Worm (Caenorhabditis elegans) whole organism, late embryonic: ENCODE data around the gene affl-2.

ENCODE experiments used
- C08G9.2 ChIP-seq: sonication (generic microtip); optimal IDR thresholded peaks from 2 replicates; lab custom pipeline; 2016; ENCODE audit warnings: mild to moderate bottlenecking, missing genetic modification characterization, moderate library complexity, missing compliant biosample characterization
- T23F11.4 ChIP-seq: fragments of 200-800 bp; sonication (Bioruptor generic); optimal IDR thresholded peaks from 2 replicates; lab custom pipeline; 2018; ENCODE audit warnings: mild to moderate bottlenecking, missing genetic modification characterization, missing compliant biosample characterization
- Y22D7AL.16 ChIP-seq: sonication (generic microtip); optimal IDR thresholded peaks from 2 replicates; lab custom pipeline; 2016; ENCODE audit warnings: missing genetic modification characterization, missing compliant biosample characterization
- ceh-14 ChIP-seq: sonication (generic microtip); optimal IDR thresholded peaks from 2 replicates; lab custom pipeline; 2016; ENCODE audit warnings: missing genotype, missing genetic modification characterization, missing compliant biosample characterization
- ceh-18 ChIP-seq: sonication (generic microtip); optimal IDR thresholded peaks from 2 replicates; lab custom pipeline; 2016; ENCODE audit warnings: missing genetic modification characterization, missing compliant biosample characterization
- ceh-30 ChIP-seq: fragments of 150-350 bp; optimal IDR thresholded peaks from 2 replicates; lab custom pipeline; 2014; ENCODE audit warnings: missing biosample characterization, missing genetic modification characterization
- ceh-31 ChIP-seq: sonication (generic microtip); optimal IDR thresholded peaks from 2 replicates; lab custom pipeline; 2016; ENCODE audit warnings: missing genetic modification characterization, missing compliant biosample characterization
- ceh-34 ChIP-seq: sonication (generic microtip); optimal IDR thresholded peaks from 2 replicates; lab custom pipeline; 2016; ENCODE audit warnings: mild to moderate bottlenecking, missing genetic modification characterization, missing compliant biosample characterization
- dmd-4 ChIP-seq: sonication (generic microtip); optimal IDR thresholded peaks from 2 replicates; lab custom pipeline; 2016; ENCODE audit warnings: borderline replicate concordance, missing genetic modification characterization, missing compliant biosample characterization
- dve-1 ChIP-seq: sonication (generic microtip); optimal IDR thresholded peaks from 2 replicates; lab custom pipeline; 2017; ENCODE audit warnings: antibody characterized with exemption, mild to moderate bottlenecking, missing genetic modification characterization, missing compliant biosample characterization
- elt-2 ChIP-seq: sonication (generic microtip); optimal IDR thresholded peaks from 2 replicates; lab custom pipeline; 2016; ENCODE audit warnings: missing genetic modification reagents, missing genetic modification characterization, missing compliant biosample characterization
- fax-1 ChIP-seq: sonication (generic microtip); optimal IDR thresholded peaks from 2 replicates; lab custom pipeline; 2016; ENCODE audit warnings: missing genotype, missing genetic modification characterization, missing compliant biosample characterization
- hlh-13 ChIP-seq: fragments of 200-800 bp; sonication (Bioruptor generic); optimal IDR thresholded peaks from 2 replicates; lab custom pipeline; 2018; ENCODE audit warnings: mild to moderate bottlenecking, missing genetic modification characterization, missing compliant biosample characterization
- hlh-15 ChIP-seq: sonication (generic microtip); optimal IDR thresholded peaks from 2 replicates; lab custom pipeline; 2016; ENCODE audit warnings: missing genetic modification characterization, missing compliant biosample characterization
- hlh-30 ChIP-seq: sonication (generic microtip); optimal IDR thresholded peaks from 2 replicates; lab custom pipeline; 2017; ENCODE audit warnings: antibody characterized with exemption, missing genetic modification characterization, missing compliant biosample characterization; ENCODE audit not compliant: insufficient read depth
- hlh-8 ChIP-seq: sonication (generic microtip); optimal IDR thresholded peaks from 2 replicates; lab custom pipeline; 2016; ENCODE audit warnings: missing genotype, missing genetic modification characterization, missing compliant biosample characterization
- lim-6 ChIP-seq: sonication (generic microtip); optimal IDR thresholded peaks from 2 replicates; lab custom pipeline; 2016; ENCODE audit warnings: missing genetic modification characterization, missing compliant biosample characterization
- lin-11 ChIP-seq: fragments of 200-800 bp; sonication (Bioruptor generic); optimal IDR thresholded peaks from 2 replicates; lab custom pipeline; 2018; ENCODE audit warnings: mild to moderate bottlenecking, missing genetic modification characterization, missing compliant biosample characterization
- madf-2 ChIP-seq: sonication (generic microtip); optimal IDR thresholded peaks from 2 replicates; lab custom pipeline; 2017; ENCODE audit warnings: missing genetic modification characterization, missing compliant biosample characterization
- nhr-11 ChIP-seq: fragments of 150-350 bp; optimal IDR thresholded peaks from 2 replicates; lab custom pipeline; 2014; ENCODE audit warnings: missing biosample characterization, missing genetic modification characterization
- nhr-232 ChIP-seq: sonication (generic microtip); optimal IDR thresholded peaks from 2 replicates; lab custom pipeline; 2016; ENCODE audit warnings: missing genetic modification characterization, missing compliant biosample characterization
- pat-9 ChIP-seq: fragments of 200-800 bp; sonication (Bioruptor generic); optimal IDR thresholded peaks from 2 replicates; lab custom pipeline; 2018; ENCODE audit warnings: mild to moderate bottlenecking, missing genetic modification characterization, moderate library complexity, missing compliant biosample characterization
- pax-1 ChIP-seq: fragments of 150-350 bp; optimal IDR thresholded peaks from 2 replicates; lab custom pipeline; 2014; ENCODE audit warnings: missing biosample characterization, missing genetic modification characterization
- pha-2 ChIP-seq: sonication (generic microtip); optimal IDR thresholded peaks from 2 replicates; lab custom pipeline; 2017; ENCODE audit warnings: mild to moderate bottlenecking, missing genetic modification characterization, missing compliant biosample characterization
- pha-4 ChIP-seq: fragments of 150-350 bp; optimal IDR thresholded peaks from 2 replicates; lab custom pipeline; 2018; ENCODE audit warnings: missing biosample characterization, missing genetic modification reagents, missing genetic modification characterization
- pqm-1 ChIP-seq: sonication (generic microtip); optimal IDR thresholded peaks from 2 replicates; lab custom pipeline; 2016; ENCODE audit warnings: missing genetic modification characterization, missing compliant biosample characterization
- pros-1 ChIP-seq: fragments of 150-350 bp; optimal IDR thresholded peaks from 2 replicates; lab custom pipeline; 2014; ENCODE audit warnings: missing biosample characterization, missing genetic modification reagents, missing genetic modification characterization
- rnt-1 ChIP-seq: sonication (generic microtip); optimal IDR thresholded peaks from 2 replicates; lab custom pipeline; 2016; ENCODE audit warnings: missing genetic modification characterization, missing compliant biosample characterization
- tbx-2 ChIP-seq: sonication (generic microtip); optimal IDR thresholded peaks from 2 replicates; lab custom pipeline; 2016; ENCODE audit warnings: missing genetic modification characterization, missing compliant biosample characterization
- unc-42 ChIP-seq: sonication (generic microtip); optimal IDR thresholded peaks from 2 replicates; lab custom pipeline; 2016; ENCODE audit warnings: missing genotype, missing genetic modification characterization, missing compliant biosample characterization
- ztf-16 ChIP-seq: sonication (generic microtip); optimal IDR thresholded peaks from 2 replicates; lab custom pipeline; 2017; ENCODE audit warnings: missing genetic modification characterization, missing compliant biosample characterization

The affl-2 gene

ce11 chrIII:446860-447259 lies 12.2 kb downstream of the affl-2 start:
- TF ChIP-seq ceh-31 (tag; lab: Kevin White, UChicago) (no peak), pat-9 (tag; lab: Kevin White, UChicago) (no peak), hlh-30 (tag; lab: Kevin White, UChicago) (no peak), Y22D7AL.16 (tag; lab: Kevin White, UChicago) (no peak), tbx-2 (tag; lab: Kevin White, UChicago) (no peak), pros-1 (tag; lab: Kevin White, UChicago) (no peak), ceh-34 (tag; lab: Kevin White, UChicago) (no peak), ceh-18 (tag; lab: Kevin White, UChicago) (no peak), dve-1 (tag; lab: Kevin White, UChicago) (no peak)

ce11 chrIII:455793-456192 lies 21.1 kb downstream of the affl-2 start:
- TF ChIP-seq hlh-15 (tag; lab: Kevin White, UChicago): no peak
- no peak for TF ChIP-seq hlh-13 (GFP tag; lab: Kevin White, UChicago)
- TF ChIP-seq dmd-4: no peak
- TF ChIP-seq C08G9.2: no peak
- TF ChIP-seq ceh-31 (tag; lab: Kevin White, UChicago): no peak
- TF ChIP-seq lin-11 (tag; lab: Kevin White, UChicago): no peak
- TF ChIP-seq tbx-2 (tag; lab: Kevin White, UChicago): no peak
- no peak for TF ChIP-seq elt-2 (tag; lab: Kevin White, UChicago)

ce11 chrIII:463711-464110 lies 29.0 kb downstream of the affl-2 start, which contains the start of gene Y55B1BR.6:
TSS of gene Y55B1BR.6 (minus strand) at chrIII:463811.
- TF ChIP-seq hlh-8 (tag; lab: Kevin White, UChicago): no peak
- no peak for TF ChIP-seq ceh-30 (tag; lab: Kevin White, UChicago)
- TF ChIP-seq lim-6 (tag; lab: Kevin White, UChicago): no peak
- no peak for TF ChIP-seq dmd-4
- no peak for TF ChIP-seq tbx-2 (tag; lab: Kevin White, UChicago)
- TF ChIP-seq T23F11.4 (GFP tag; lab: Kevin White, UChicago): no peak
- no peak for TF ChIP-seq pax-1
- no peak for TF ChIP-seq ceh-18 (tag; lab: Kevin White, UChicago)
- TF ChIP-seq pat-9 (tag; lab: Kevin White, UChicago): no peak
- no peak for TF ChIP-seq ceh-14 (tag; lab: Kevin White, UChicago)
- TF ChIP-seq rnt-1 (tag; lab: Kevin White, UChicago): no peak
- no peak for TF ChIP-seq C08G9.2
- no peak for TF ChIP-seq fax-1 (tag; lab: Kevin White, UChicago)
- no peak for TF ChIP-seq nhr-232 (tag; lab: Kevin White, UChicago)
- TF ChIP-seq pha-2 (tag; lab: Kevin White, UChicago): no peak
- TF ChIP-seq nhr-11 (tag; lab: Kevin White, UChicago): no peak

ce11 chrIII:471644-472401 lies 37.1 kb downstream of the affl-2 start, which contains the start of the genes magu-1 and nemp-1:
TSS of gene magu-1 (minus strand) at chrIII:471702.
TSS of gene nemp-1 (plus strand) at chrIII:472317.
- TF ChIP-seq unc-42 (tag; lab: Kevin White, UChicago) (peak; percentile 9), hlh-8 (tag; lab: Kevin White, UChicago) (no peak)

- no peak for TF ChIP-seq unc-42 (tag; lab: Kevin White, UChicago)
- no peak for TF ChIP-seq tbx-2 (tag; lab: Kevin White, UChicago)
- TF ChIP-seq hlh-15 (tag; lab: Kevin White, UChicago): no peak
- no peak for TF ChIP-seq ztf-16
- TF ChIP-seq madf-2 (tag; lab: Kevin White, UChicago): no peak
- no peak for TF ChIP-seq pha-4
- no peak for TF ChIP-seq dmd-4
- TF ChIP-seq lim-6 (tag; lab: Kevin White, UChicago): no peak
- TF ChIP-seq pha-2 (tag; lab: Kevin White, UChicago): no peak
- no peak for TF ChIP-seq dve-1 (tag; lab: Kevin White, UChicago)
- no peak for TF ChIP-seq hlh-30 (tag; lab: Kevin White, UChicago)
- TF ChIP-seq Y22D7AL.16 (tag; lab: Kevin White, UChicago): no peak
- TF ChIP-seq pqm-1: no peak
These were observed 40.5 kb downstream of the affl-2 start, which contains the start of gene mat-3 for ce11 chrIII:475154-475553. TSS of gene mat-3 (plus strand) at chrIII:475454.
